Worm (Caenorhabditis elegans): ENCODE data around the gene mab-10.

DNA sequence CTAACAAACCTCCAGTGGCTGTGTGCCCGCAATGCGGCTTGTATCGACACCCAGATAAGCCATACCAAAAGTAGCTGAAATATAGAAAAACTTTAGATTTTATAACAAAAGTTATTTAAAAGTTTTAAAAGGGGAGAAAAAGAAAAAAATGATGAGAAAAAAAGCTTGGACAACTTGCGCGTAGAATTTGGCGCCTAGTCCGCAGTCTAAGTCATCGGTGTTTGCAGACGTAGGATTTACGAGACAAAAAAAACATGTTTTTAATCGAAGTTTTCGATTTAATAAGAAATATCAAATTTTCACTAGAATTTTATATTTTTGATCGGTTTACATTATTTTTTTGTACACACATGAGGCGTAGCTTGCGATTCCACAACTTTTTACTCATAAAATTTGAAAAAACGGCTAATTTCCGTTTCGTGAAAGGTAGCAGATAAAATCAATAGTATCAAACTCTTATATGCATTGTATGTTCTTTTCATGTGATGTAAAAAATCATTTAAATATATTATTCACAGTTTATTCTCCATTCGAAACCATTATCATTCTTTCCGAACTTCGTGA, 14.1 kb downstream of the mab-10 start, which contains the start of gene pro-1:
- peak; percentile 60 for TF ChIP-seq fos-1 (tag; optimal IDR thresholded peaks at IDR 0.05)
- no peak for TF ChIP-seq skn-1 (tag; optimal IDR thresholded peaks at IDR 0.05)
- TF ChIP-seq zip-2 (tag; optimal IDR thresholded peaks at IDR 0.05), result peak; percentile 61
- TF ChIP-seq nhr-77 (tag; optimal IDR thresholded peaks at IDR 0.05), result peak; percentile 72
- peak; percentile 54 for TF ChIP-seq dmd-6 (GFP tag; IDR thresholded peaks at IDR 0.05)
- peak; percentile 87 for TF ChIP-seq pha-4 (GFP tag; IDR thresholded peaks at IDR 0.05)
- peak; percentile 32 for TF ChIP-seq pha-4 (tag; optimal IDR thresholded peaks at IDR 0.05)
- TF ChIP-seq fkh-10 (GFP tag; optimal IDR thresholded peaks at IDR 0.05), result no peak
- TF ChIP-seq R02D3.7 (tag; optimal IDR thresholded peaks at IDR 0.05), result peak; percentile 80
- no peak for TF ChIP-seq lin-15B (tag; optimal IDR thresholded peaks at IDR 0.05)
- TF ChIP-seq Y5F2A.4 (GFP tag; optimal IDR thresholded peaks at IDR 0.05), result no peak
